Worm (Caenorhabditis elegans) whole organism, midembryonic: ENCODE results near the gene daf-22.
"Not testable (repeated sequence)": the region's sequence is repeated elsewhere in the genome, so short reads cannot be mapped to it uniquely, and the experiment has no call there.

Source experiments
- T22C8.4 ChIP-seq: fragments of 200-800 bp; sonication (Bioruptor generic); IDR thresholded peaks from 2 replicates; pipeline ENCODE4 v1.3.6; 2022; ENCODE audit warnings: missing genetic modification characterization, missing compliant biosample characterization
- cog-1 ChIP-seq: sonication (generic microtip); optimal IDR thresholded peaks from 2 replicates; lab custom pipeline; 2016; ENCODE audit warnings: missing genetic modification characterization, missing compliant biosample characterization
- flt-1 ChIP-seq: fragments of 200-800 bp; sonication (Bioruptor generic); IDR thresholded peaks from 2 replicates; pipeline ENCODE4 v1.3.6; 2022; ENCODE audit warnings: missing genetic modification characterization, missing compliant biosample characterization
- klf-2 ChIP-seq: fragments of 200-800 bp; sonication (Bioruptor generic); conservative IDR thresholded peaks from 2 replicates; pipeline ENCODE4 v1.3.6; 2022; ENCODE audit warnings: missing genetic modification reagents, missing genetic modification characterization, missing compliant biosample characterization
- med-1 ChIP-seq: sonication (generic microtip); optimal IDR thresholded peaks from 2 replicates; lab custom pipeline; 2017; ENCODE audit warnings: missing genetic modification characterization, mild to moderate bottlenecking, missing compliant biosample characterization, antibody characterized with exemption, missing genetic modification reagents; ENCODE audit not compliant: insufficient read depth
- ref-1 ChIP-seq: fragments of 200-800 bp; sonication (Bioruptor generic); conservative IDR thresholded peaks from 2 replicates; pipeline ENCODE4 v1.3.6; 2022; ENCODE audit warnings: missing genetic modification reagents, missing genetic modification characterization, missing compliant biosample characterization
- tab-1 ChIP-seq: fragments of 200-800 bp; sonication (Bioruptor generic); IDR thresholded peaks from 2 replicates; pipeline ENCODE4 v1.3.6; 2022; ENCODE audit warnings: missing genetic modification characterization, missing compliant biosample characterization
- ztf-23 ChIP-seq: fragments of 200-800 bp; sonication (Bioruptor generic); IDR thresholded peaks from 2 replicates; pipeline ENCODE4 v1.3.6; 2022; ENCODE audit warnings: missing genetic modification reagents, missing genetic modification characterization, missing compliant biosample characterization
- ztf-29 ChIP-seq: fragments of 200-800 bp; sonication (Bioruptor generic); IDR thresholded peaks from 2 replicates; pipeline ENCODE4 v1.3.6; 2022; ENCODE audit warnings: missing genetic modification reagents, missing genetic modification characterization, missing compliant biosample characterization

Gene daf-22

DNA sequence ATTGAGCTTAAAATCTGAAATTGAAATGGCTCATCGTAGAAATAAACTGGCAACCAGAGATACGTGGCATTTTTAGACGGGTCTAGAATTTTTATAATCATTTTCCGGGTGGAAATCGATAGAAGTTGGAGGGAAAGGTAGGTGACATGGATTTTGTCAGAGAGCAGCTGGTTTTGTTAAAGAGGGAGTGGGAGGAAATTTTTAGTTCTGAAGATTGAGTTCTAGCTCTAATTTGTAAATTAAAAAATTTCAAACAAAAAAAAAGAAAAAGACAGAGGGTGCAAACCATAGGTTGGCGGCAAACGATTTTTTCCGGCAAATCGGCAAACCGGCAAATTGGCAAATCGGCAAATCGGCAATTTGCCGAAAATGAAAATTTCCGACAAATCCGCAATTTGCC, 31.1 kb upstream of the daf-22 start, which contains the start of gene sre-32:
TSS of gene sre-32 (minus strand) at position 101 of the 400 bp plus-strand sequence.
- TF ChIP-seq tab-1: 0 out of 2 replicates have a peak, but pooled peaks have one; percentile 42
- no peak for TF ChIP-seq T22C8.4 (GFP tag; lab: Robert Waterston, UW)

DNA sequence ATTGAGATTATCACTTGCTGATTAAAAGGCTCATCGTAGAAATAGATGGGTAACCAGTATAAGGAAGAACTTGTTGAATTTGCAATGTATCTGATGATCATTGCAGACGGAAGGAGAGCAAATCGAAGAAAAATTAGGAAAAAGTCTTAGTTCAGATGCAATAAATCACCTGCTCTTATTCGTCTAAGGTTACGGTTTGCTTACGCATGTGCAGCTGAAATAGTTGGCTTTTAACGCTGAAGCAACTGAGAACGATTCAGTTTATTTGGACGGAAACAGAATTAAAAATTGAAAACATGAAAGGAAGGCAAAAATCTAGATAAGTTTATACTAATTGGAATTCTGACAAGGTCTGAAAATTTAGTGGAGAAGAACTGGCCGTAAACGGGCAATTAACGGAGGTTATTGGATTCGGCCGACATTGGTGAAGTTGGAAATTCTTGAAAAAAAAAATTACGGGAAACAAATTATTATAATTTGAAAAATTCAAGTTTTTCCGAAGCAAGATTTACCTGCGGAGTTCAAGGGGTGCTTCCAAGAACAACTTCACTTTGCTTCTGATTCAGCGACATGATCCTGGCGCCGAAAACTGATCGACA, 27.4 kb upstream of the daf-22 start, which contains the start of the genes sre-35 and sre-33:
TSS of gene sre-35 (minus strand) at position 101 of the 599 bp plus-strand sequence.
TSS of gene sre-33 (plus strand) at position 549 of the 599 bp plus-strand sequence.
- TF ChIP-seq med-1 (GFP tag; lab: Kevin White, UChicago) (no peak), flt-1 (GFP tag; lab: Robert Waterston, UW) (no peak), ztf-29 (GFP tag; lab: Robert Waterston, UW) (no peak), tab-1 (no peak), cog-1 (tag; lab: Kevin White, UChicago) (no peak), ref-1 (GFP tag; lab: Robert Waterston, UW) (no peak), ztf-23 (no peak), T22C8.4 (GFP tag; lab: Robert Waterston, UW) (no peak), klf-2 (no peak)

DNA sequence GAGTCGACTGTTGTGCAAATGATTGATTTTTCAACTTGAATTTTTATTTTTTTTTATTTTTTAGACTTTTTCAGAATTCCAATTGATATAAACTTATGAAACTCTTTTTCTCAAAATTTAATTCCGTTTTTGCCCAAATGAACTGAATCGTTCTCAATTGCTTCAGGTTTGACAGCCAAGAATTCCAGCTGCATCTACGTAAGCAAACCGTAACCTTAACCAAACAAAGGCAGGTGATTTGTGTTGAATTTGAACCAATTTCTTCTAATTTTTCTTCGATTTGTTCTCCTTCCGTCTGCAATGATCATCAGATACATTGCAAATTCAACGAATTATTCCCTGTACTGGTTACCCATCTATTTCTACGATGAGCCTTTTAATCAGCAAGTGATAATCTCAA, 24.4 kb upstream of the daf-22 start, which contains the start of gene sre-34:
TSS of gene sre-34 (plus strand) at position 301 of the 400 bp plus-strand sequence.
- TF ChIP-seq ref-1 (GFP tag; lab: Robert Waterston, UW) (no peak), T22C8.4 (GFP tag; lab: Robert Waterston, UW) (no peak), ztf-29 (GFP tag; lab: Robert Waterston, UW) (no peak), flt-1 (GFP tag; lab: Robert Waterston, UW) (no peak), tab-1 (no peak), med-1 (GFP tag; lab: Kevin White, UChicago) (no peak), klf-2 (no peak), ztf-23 (no peak), cog-1 (tag; lab: Kevin White, UChicago) (no peak)

DNA sequence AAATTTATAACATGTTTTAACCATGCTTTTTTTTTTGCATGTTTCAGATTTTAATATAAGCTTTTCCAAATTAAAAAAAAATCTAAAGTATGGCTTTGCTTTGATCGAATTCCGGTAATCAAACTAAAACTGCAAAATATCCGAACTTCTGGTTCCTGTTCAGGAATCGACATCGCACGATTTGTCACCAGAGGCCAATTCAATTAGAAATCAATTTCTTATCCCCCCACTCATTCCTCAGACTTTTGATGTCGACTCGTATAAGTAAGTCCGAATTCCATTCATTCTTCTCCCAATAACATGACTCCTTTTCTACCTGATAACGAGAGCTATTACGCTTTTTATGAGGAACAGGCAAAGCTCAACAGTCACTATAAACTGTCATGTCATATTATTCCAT, 22.7 kb upstream of the daf-22 start, which contains the start of gene srh-27:
TSS of gene srh-27 (plus strand) at position 301 of the 400 bp plus-strand sequence.
- no peak for TF ChIP-seq ztf-23
- no peak for TF ChIP-seq klf-2
- TF ChIP-seq tab-1: no peak
- no peak for TF ChIP-seq flt-1 (GFP tag; lab: Robert Waterston, UW)
- no peak for TF ChIP-seq cog-1 (tag; lab: Kevin White, UChicago)
- no peak for TF ChIP-seq ref-1 (GFP tag; lab: Robert Waterston, UW)
- TF ChIP-seq ztf-29 (GFP tag; lab: Robert Waterston, UW): no peak
- no peak for TF ChIP-seq T22C8.4 (GFP tag; lab: Robert Waterston, UW)
- no peak for TF ChIP-seq med-1 (GFP tag; lab: Kevin White, UChicago)

DNA sequence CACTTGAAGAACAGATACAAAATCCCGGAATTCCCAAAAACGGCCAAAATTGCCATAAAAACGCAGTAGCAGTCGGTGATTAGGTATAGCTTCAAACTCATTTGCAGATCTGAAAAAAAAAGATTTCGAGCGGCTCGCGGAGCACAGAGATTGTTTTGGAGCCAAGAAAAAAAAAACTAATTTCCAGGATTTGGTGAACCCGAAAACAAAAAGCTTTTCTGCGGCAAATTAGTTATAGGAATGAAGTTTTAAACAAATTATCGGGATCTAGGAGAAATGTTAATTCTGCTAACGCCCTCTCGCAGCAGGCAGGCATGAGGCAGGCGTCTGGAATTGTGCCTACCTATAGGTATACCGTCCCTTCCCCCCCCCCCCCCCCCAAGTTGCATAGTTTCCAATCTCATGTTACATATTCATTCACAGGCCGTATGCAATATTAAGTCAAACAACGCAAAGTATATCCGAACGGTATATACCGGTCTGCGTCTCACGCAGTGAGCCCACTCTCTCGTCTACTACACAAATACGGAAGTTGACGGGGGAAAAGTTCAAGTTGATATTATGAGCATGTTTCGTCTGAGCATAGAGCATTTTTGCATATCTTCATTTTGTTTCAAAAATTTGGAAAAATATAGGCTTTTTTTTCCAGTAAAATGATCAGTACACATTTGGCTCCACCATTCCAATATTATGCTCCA, 19.3 kb upstream of the daf-22 start, which contains the start of the genes W05H5.1 and pitr-6:
TSS of gene W05H5.1 (minus strand) at position 101 of the 698 bp plus-strand sequence.
TSS of gene pitr-6 (plus strand) at position 648 of the 698 bp plus-strand sequence.
- TF ChIP-seq ref-1 (GFP tag; lab: Robert Waterston, UW) (no peak), tab-1 (no peak), klf-2 (no peak), T22C8.4 (GFP tag; lab: Robert Waterston, UW) (no peak), flt-1 (GFP tag; lab: Robert Waterston, UW) (no peak), ztf-23 (no peak), med-1 (GFP tag; lab: Kevin White, UChicago) (no peak), ztf-29 (GFP tag; lab: Robert Waterston, UW) (no peak), cog-1 (tag; lab: Kevin White, UChicago) (no peak)

DNA sequence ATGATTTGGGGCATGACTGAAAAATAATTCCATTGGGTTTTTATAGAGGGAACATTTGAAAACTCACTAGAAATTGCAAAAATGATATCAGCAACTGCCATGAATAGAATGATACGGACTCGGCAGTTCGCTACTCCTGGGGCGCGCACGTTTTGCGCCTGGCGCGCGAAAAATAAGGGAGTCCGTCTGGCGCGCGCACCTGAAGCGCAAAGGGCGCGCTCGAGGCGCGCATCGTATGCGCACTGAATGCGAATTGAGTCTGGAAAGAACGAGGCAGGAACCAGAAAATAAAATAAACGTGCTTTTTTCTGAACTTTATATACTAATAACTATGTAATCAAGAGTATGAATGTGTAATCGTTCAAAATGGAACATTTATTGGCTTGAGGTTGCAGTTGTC, 15.7 kb upstream of the daf-22 start, which contains the start of gene Y57A10C.10:
TSS of gene Y57A10C.10 (minus strand) at position 101 of the 400 bp plus-strand sequence.
- not testable (repeated sequence) for TF ChIP-seq T22C8.4 (GFP tag; lab: Robert Waterston, UW); flt-1 (GFP tag; lab: Robert Waterston, UW); klf-2

DNA sequence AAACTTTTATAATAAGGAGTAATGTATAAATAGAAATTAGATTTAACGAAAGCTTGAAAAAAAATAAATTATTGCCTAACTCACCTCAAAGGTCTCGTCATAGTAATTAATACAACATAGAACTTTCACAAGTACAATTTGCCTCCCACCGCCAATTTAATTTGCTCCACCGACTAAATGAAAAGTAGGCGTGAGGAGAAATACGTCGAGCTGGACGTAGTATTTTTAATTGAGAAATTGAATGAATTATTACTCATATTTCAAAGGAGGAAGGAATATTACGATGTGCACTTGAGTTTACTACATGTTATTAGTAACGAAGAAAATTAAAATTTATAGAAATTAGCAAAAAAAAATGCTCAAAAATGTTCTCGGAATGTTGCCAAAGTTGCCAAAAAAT, 12.9 kb upstream of the daf-22 start, which contains the start of gene Y57A10C.9:
TSS of gene Y57A10C.9 (minus strand) at position 101 of the 400 bp plus-strand sequence.
- TF ChIP-seq flt-1 (GFP tag; lab: Robert Waterston, UW): no peak
- no peak for TF ChIP-seq klf-2
- no peak for TF ChIP-seq med-1 (GFP tag; lab: Kevin White, UChicago)
- TF ChIP-seq ztf-23: no peak
- TF ChIP-seq cog-1 (tag; lab: Kevin White, UChicago): no peak
- TF ChIP-seq tab-1: no peak
- TF ChIP-seq ztf-29 (GFP tag; lab: Robert Waterston, UW): no peak
- TF ChIP-seq ref-1 (GFP tag; lab: Robert Waterston, UW): no peak
- TF ChIP-seq T22C8.4 (GFP tag; lab: Robert Waterston, UW): no peak

DNA sequence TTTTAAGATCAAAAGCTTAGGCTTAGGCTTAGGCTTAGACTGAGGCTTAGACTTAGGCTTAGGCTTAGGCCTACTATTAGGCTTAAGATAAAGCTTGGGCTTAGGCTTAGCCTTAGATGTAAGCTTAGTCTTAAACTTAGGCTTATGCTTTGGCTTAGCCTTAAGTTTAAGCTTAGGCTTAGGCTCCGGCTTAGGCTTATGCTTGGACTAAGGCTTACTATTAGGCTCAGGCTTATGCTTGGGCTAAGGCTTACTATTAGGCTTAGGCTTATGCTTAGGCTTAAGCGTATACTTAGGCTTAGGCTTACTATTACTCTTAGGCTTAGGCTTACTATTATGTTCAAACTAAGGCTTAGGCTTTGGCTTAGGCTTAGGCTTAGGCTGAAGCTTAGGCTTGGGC, 11.2 kb upstream of the daf-22 start:
- TF ChIP-seq ztf-29 (GFP tag; lab: Robert Waterston, UW) (no peak), tab-1 (no peak), T22C8.4 (GFP tag; lab: Robert Waterston, UW) (no peak), klf-2 (no peak), flt-1 (GFP tag; lab: Robert Waterston, UW) (no peak), cog-1 (tag; lab: Kevin White, UChicago) (no peak), ref-1 (GFP tag; lab: Robert Waterston, UW) (no peak), med-1 (GFP tag; lab: Kevin White, UChicago) (no peak), ztf-23 (no peak)

DNA sequence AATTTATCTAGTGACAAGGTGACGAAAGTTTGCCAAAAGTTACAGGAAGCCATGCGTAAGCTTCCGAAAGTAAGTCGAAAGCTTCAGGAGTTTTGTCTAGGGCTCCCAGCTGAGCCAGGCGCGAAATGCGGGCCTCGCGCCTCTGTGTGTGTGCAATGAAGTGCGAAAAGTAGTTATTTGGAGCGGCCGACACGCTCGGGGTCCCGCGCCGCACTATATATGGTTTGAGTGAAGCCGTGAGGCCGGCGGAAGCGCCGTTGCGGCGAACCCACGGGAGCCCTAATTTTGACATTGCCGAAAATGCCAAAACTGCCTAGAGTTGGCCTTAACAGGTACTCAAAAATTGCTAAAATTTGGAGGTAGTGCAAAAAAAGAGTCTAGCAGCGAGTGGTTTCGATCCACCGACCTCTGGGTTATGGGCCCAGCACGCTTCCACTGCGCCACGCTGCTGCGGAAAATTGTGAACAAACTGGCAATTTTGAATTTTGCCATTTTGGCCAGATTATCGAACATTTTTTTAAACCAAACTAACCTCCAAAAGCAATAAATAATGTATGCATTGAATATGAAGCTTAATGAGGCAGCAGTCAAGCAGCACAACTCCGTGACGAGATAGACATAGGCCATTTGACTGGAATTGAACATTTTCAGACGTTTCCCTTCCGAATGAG, 9.8 kb upstream of the daf-22 start:
- TF ChIP-seq tab-1 (no peak), cog-1 (tag; lab: Kevin White, UChicago) (no peak), flt-1 (GFP tag; lab: Robert Waterston, UW) (no peak), ref-1 (GFP tag; lab: Robert Waterston, UW) (no peak)
